Fruit fly (Drosophila melanogaster) whole organism, embryonic: Measurements from ENCODE around the gene CG42272.
A peak's percentile ranks its signal among the peaks of the same experiment; 100 is the strongest.

Source experiments
- B-H2 ChIP-seq: fragments of 200-800 bp; sonication (Bioruptor generic); optimal IDR thresholded peaks from 2 replicates; lab custom pipeline; 2018; ENCODE audit warnings: missing biosample characterization, mild to moderate bottlenecking, missing genetic modification characterization
- CG10543 ChIP-seq: fragments of 200-800 bp; sonication (Bioruptor generic); optimal IDR thresholded peaks from 3 replicates; lab custom pipeline; 2017; ENCODE audit warnings: missing biosample characterization, mild to moderate bottlenecking, missing genetic modification characterization, moderate library complexity
- CG13123 ChIP-seq: fragments of 200-800 bp; sonication (Bioruptor generic); optimal IDR thresholded peaks from 2 replicates; lab custom pipeline; 2016; ENCODE audit warnings: missing biosample characterization, missing genetic modification characterization
- CG13624 ChIP-seq: fragments of 200-800 bp; sonication (Bioruptor generic); optimal IDR thresholded peaks from 2 replicates; lab custom pipeline; 2016; ENCODE audit warnings: missing biosample characterization, missing genetic modification characterization
- CG17186 ChIP-seq: fragments of 200-800 bp; sonication (Bioruptor generic); optimal IDR thresholded peaks from 3 replicates; lab custom pipeline; 2017; ENCODE audit warnings: missing biosample characterization, missing genetic modification reagents, missing genetic modification characterization
- CG2120 ChIP-seq: fragments of 200-800 bp; sonication (Bioruptor generic); optimal IDR thresholded peaks from 3 replicates; lab custom pipeline; 2016; ENCODE audit warnings: missing biosample characterization, missing genetic modification characterization
- CG2202 ChIP-seq: fragments of 200-800 bp; sonication (Bioruptor generic); optimal IDR thresholded peaks from 2 replicates; lab custom pipeline; 2018; ENCODE audit warnings: missing biosample characterization, mild to moderate bottlenecking, missing genetic modification characterization
- CG2875 ChIP-seq: fragments of 200-800 bp; sonication (Bioruptor generic); optimal IDR thresholded peaks from 2 replicates; lab custom pipeline; 2017; ENCODE audit warnings: missing biosample characterization, mild to moderate bottlenecking, missing genetic modification characterization, missing genetic modification reagents
- CG33557 ChIP-seq: fragments of 200-800 bp; sonication (Bioruptor generic); optimal IDR thresholded peaks from 2 replicates; lab custom pipeline; 2019; ENCODE audit warnings: missing biosample characterization, mild to moderate bottlenecking, missing genetic modification characterization, moderate library complexity
- CG34376 ChIP-seq: fragments of 200-800 bp; sonication (Bioruptor generic); optimal IDR thresholded peaks from 2 replicates; lab custom pipeline; 2018; ENCODE audit warnings: missing biosample characterization, mild to moderate bottlenecking, missing genetic modification characterization
- CG4328 ChIP-seq: fragments of 200-800 bp; sonication (Bioruptor generic); optimal IDR thresholded peaks from 3 replicates; lab custom pipeline; 2017; ENCODE audit warnings: missing biosample characterization, missing genetic modification reagents, missing genetic modification characterization
- CG9932 ChIP-seq: fragments of 200-800 bp; sonication (Bioruptor generic); IDR thresholded peaks from 2 replicates; pipeline ENCODE4 v1.3.6; 2022; ENCODE audit warnings: missing biosample characterization, missing genetic modification characterization
- D ChIP-seq, 2 experiments: fragments of 200-800 bp in 1 of 2; fragments of >200 bp in 1 of 2; sonication (Bioruptor generic) in 1 of 2; optimal IDR thresholded peaks; 2 replicates in 1 of 2; 3 replicates in 1 of 2; lab custom pipeline; 2017; ENCODE audit warnings: mild to moderate bottlenecking in 1 of 2, missing biosample characterization in 1 of 2, missing genetic modification characterization in 1 of 2, missing genetic modification reagents in 1 of 2
- Deaf1 ChIP-seq: fragments of 200-800 bp; optimal IDR thresholded peaks from 3 replicates; lab custom pipeline; 2019; ENCODE audit warnings: missing biosample characterization, mild to moderate bottlenecking, missing genetic modification characterization, moderate library complexity
- Dref ChIP-seq: fragments of 200-800 bp; sonication (Bioruptor generic); IDR thresholded peaks from 2 replicates; pipeline ENCODE4 v1.3.6; 2022; ENCODE audit warnings: missing biosample characterization, missing genetic modification characterization
- E2f2 ChIP-seq: fragments of 200-800 bp; sonication (Bioruptor generic); IDR thresholded peaks from 2 replicates; pipeline ENCODE4 v1.3.6; 2022; ENCODE audit warnings: missing biosample characterization, missing genetic modification characterization
- HmgZ ChIP-seq: fragments of 200-800 bp; sonication (Bioruptor generic); optimal IDR thresholded peaks from 2 replicates; lab custom pipeline; 2018; ENCODE audit warnings: missing biosample characterization, mild to moderate bottlenecking, missing genetic modification characterization
- Hr78 ChIP-seq, 2 experiments: fragments of 200-800 bp in 1 of 2; fragments of >200 bp in 1 of 2; sonication (Bioruptor generic) in 1 of 2; optimal IDR thresholded peaks; 2 replicates each; lab custom pipeline; 2017 to 2019; ENCODE audit warnings: missing biosample characterization in 2 of 2, missing genetic modification characterization in 2 of 2, mild to moderate bottlenecking in 1 of 2, moderate library complexity in 1 of 2
- Mad ChIP-seq: fragments of 200-800 bp; sonication (Bioruptor generic); optimal IDR thresholded peaks from 2 replicates; lab custom pipeline; 2016; ENCODE audit warnings: missing biosample characterization, missing genetic modification characterization
- Max ChIP-seq: fragments of 200-800 bp; sonication (Bioruptor generic); optimal IDR thresholded peaks from 2 replicates; lab custom pipeline; 2016; ENCODE audit warnings: missing biosample characterization, mild to moderate bottlenecking, missing genetic modification characterization
- Med ChIP-seq: fragments of 200-800 bp; sonication (Bioruptor generic); peaks from one replicate; lab custom pipeline; 2016; ENCODE audit warnings: missing biosample characterization, missing genetic modification characterization, mild to moderate bottlenecking, inconsistent platforms, moderate library complexity
- NK7.1 ChIP-seq: fragments of 200-800 bp; sonication (Bioruptor generic); optimal IDR thresholded peaks from 3 replicates; lab custom pipeline; 2016; ENCODE audit warnings: missing biosample characterization, missing genetic modification characterization
- Sox102F ChIP-seq: fragments of 200-800 bp; sonication (Bioruptor generic); optimal IDR thresholded peaks from 2 replicates; lab custom pipeline; 2018; ENCODE audit warnings: missing biosample characterization, mild to moderate bottlenecking, missing genetic modification characterization, moderate library complexity
- Tbp ChIP-seq: fragments of >200 bp; optimal IDR thresholded peaks from 2 replicates; lab custom pipeline; 2018; ENCODE audit warnings: missing biosample characterization, missing genetic modification characterization
- Usf ChIP-seq: fragments of 200-800 bp; sonication (Bioruptor generic); optimal IDR thresholded peaks from 2 replicates; lab custom pipeline; 2017; ENCODE audit warnings: missing genotype, missing biosample characterization, missing genetic modification characterization
- aop ChIP-seq: fragments of 200-800 bp; sonication (Bioruptor generic); IDR thresholded peaks from 2 replicates; pipeline ENCODE4 v1.3.6; 2022; ENCODE audit warnings: missing biosample characterization, missing genetic modification characterization
- ato ChIP-seq: fragments of 200-800 bp; sonication (Bioruptor generic); IDR thresholded peaks from 2 replicates; pipeline ENCODE4 v1.3.6; 2022; ENCODE audit warnings: missing biosample characterization, missing genetic modification characterization; ENCODE audit not compliant: partially characterized antibody
- caup ChIP-seq: fragments of 200-800 bp; sonication (Bioruptor generic); optimal IDR thresholded peaks from 3 replicates; lab custom pipeline; 2017; ENCODE audit warnings: missing biosample characterization, mild to moderate bottlenecking, missing genetic modification characterization, moderate library complexity; ENCODE audit not compliant: severe bottlenecking
- cg ChIP-seq: fragments of 200-800 bp; sonication (Bioruptor generic); optimal IDR thresholded peaks from 3 replicates; lab custom pipeline; 2019; ENCODE audit warnings: missing biosample characterization, mild to moderate bottlenecking, missing genetic modification characterization, moderate library complexity
- dati ChIP-seq: fragments of 200-800 bp; sonication (Bioruptor generic); IDR thresholded peaks from 2 replicates; pipeline ENCODE4 v1.3.6; 2022; ENCODE audit warnings: missing biosample characterization, missing genetic modification characterization
- emc ChIP-seq: fragments of 200-800 bp; sonication (Bioruptor generic); optimal IDR thresholded peaks from 2 replicates; lab custom pipeline; 2016; ENCODE audit warnings: missing biosample characterization, missing genetic modification characterization
- grn ChIP-seq: fragments of 200-800 bp; sonication (Bioruptor generic); optimal IDR thresholded peaks from 3 replicates; lab custom pipeline; 2017; ENCODE audit warnings: missing biosample characterization, missing genetic modification characterization
- gro ChIP-seq: fragments of 200-800 bp; sonication (Bioruptor generic); optimal IDR thresholded peaks from 2 replicates; lab custom pipeline; 2016; ENCODE audit warnings: missing biosample characterization, missing genetic modification characterization
- inv ChIP-seq: fragments of 200-800 bp; sonication (Bioruptor generic); IDR thresholded peaks from 2 replicates; pipeline ENCODE4 v1.3.6; 2022; ENCODE audit warnings: missing biosample characterization, missing genetic modification characterization; ENCODE audit not compliant: partially characterized antibody
- kah ChIP-seq: fragments of 200-800 bp; sonication (Bioruptor generic); optimal IDR thresholded peaks from 2 replicates; lab custom pipeline; 2018; ENCODE audit warnings: missing biosample characterization, mild to moderate bottlenecking, missing genetic modification characterization
- knrl ChIP-seq: fragments of 200-800 bp; sonication (Bioruptor generic); IDR thresholded peaks from 3 replicates; pipeline ENCODE4 v1.3.6; 2022; ENCODE audit warnings: missing biosample characterization, missing genetic modification characterization; ENCODE audit not compliant: partially characterized antibody
- lola ChIP-seq, 3 experiments: fragments of >200 bp in 2 of 3; fragments of 200-800 bp in 1 of 3; sonication (Bioruptor generic) in 1 of 3; optimal IDR thresholded peaks; 2 replicates each; lab custom pipeline; 2017 to 2019; ENCODE audit warnings: missing biosample characterization in 3 of 3, missing genetic modification characterization in 3 of 3, mild to moderate bottlenecking in 1 of 3, moderate library complexity in 1 of 3
- mam ChIP-seq: fragments of 200-800 bp; sonication (Bioruptor generic); optimal IDR thresholded peaks from 3 replicates; lab custom pipeline; 2016; ENCODE audit warnings: missing biosample characterization, missing genetic modification characterization
- prd ChIP-seq, 3 experiments: fragments of >200 bp in 2 of 3; fragments of 200-800 bp in 1 of 3; sonication (Bioruptor generic) in 1 of 3; optimal IDR thresholded peaks in 2 of 3; IDR thresholded peaks in 1 of 3; 2 replicates in 2 of 3; 3 replicates in 1 of 3; pipeline versions ENCODE4 v1.3.6 to Lab custom; 2017 to 2022; ENCODE audit warnings: missing biosample characterization in 1 of 3, missing genetic modification characterization in 1 of 3
- sug ChIP-seq: fragments of 200-800 bp; optimal IDR thresholded peaks from 2 replicates; lab custom pipeline; 2019; ENCODE audit warnings: missing biosample characterization, mild to moderate bottlenecking, missing genetic modification characterization, moderate library complexity
- tll ChIP-seq, 2 experiments: fragments of 200-800 bp in 1 of 2; fragments of >200 bp in 1 of 2; sonication (Bioruptor generic) in 1 of 2; optimal IDR thresholded peaks; 2 replicates each; lab custom pipeline; 2017 to 2019; ENCODE audit warnings: missing biosample characterization in 2 of 2, missing genetic modification characterization in 2 of 2, mild to moderate bottlenecking in 1 of 2, moderate library complexity in 1 of 2
- vvl ChIP-seq: fragments of 200-800 bp; sonication (Bioruptor generic); IDR thresholded peaks from 2 replicates; pipeline ENCODE4 v1.3.6; 2022; ENCODE audit warnings: missing biosample characterization, missing genetic modification characterization

Gene CG42272

DNA sequence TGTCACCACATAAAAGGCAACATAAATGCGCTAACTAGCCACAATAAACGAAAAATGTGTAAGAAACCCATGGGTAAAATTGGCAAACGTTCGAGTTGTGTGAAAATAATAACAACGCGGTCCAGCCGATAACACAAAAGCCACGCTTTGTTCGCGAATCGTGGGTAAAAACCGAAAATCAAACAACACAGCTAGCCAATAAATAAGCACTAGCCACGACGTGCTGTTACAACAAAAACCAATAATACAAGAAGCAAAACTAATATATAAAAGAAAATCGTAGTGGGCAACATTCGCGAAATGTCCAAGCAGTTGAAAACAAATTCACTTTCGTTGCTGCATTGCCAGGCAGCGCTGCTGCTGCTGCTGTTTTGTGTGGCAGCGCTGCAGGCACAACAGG, at the start of gene CG42272:
Gene CG42272, plus strand, starts transcription at position 301 of the 400 bp plus-strand sequence.
- TF ChIP-seq CG4328: no peak
- TF ChIP-seq kah: no peak
- TF ChIP-seq CG2875: no peak

DNA sequence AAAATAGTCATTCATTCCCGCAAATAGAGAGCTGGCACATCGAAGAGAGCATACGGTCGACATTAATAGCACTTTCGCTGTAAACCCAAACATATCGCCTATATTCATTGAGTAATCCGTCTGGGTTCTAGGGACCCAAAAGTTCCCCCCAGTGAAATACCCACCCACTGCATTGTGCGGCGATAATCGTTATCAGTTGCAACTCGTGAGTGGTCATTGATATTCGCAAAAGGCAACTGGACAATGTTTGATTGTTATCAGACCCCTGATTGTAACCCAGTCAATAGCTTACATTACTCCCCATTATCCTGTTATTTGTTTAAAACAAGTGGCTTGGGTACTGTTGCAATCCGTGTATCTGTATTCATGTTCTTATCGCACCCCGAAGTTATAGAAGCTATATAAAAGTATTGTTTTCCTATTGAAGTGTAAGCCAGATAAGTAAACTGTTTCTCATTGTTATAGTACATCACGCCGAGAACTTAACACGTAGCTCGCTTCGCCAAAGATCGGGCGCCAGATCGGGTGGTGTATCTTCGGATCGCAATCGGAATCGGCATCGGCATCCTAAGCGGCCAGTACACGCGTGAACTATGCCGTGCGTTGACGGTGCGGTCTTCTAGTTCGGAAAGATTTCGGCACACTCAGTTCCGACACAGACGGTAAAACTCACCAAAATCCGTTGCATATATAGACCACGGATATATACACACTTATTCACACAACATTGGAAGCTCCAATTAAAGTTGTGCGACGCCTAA, 49.0 kb upstream of the CG42272 start:
- 0 out of 2 replicates have a peak, but pooled peaks have one; percentile 6 for TF ChIP-seq CG9932 (GFP tag; lab: Robert Waterston, UW)
- no peak for TF ChIP-seq cg (GFP tag; lab: Kevin White, UChicago)
- TF ChIP-seq B-H2: peak; percentile 16
- peak; percentile 7; the same call in 1 of the 2 replicates for TF ChIP-seq E2f2 (GFP tag; lab: Robert Waterston, UW)
- peak in 1 of 2 experiments; percentile 47 for TF ChIP-seq Hr78 (GFP tag; optimal IDR thresholded peaks at IDR 0.05; lab: Kevin White, UChicago)
- TF ChIP-seq CG34376 (GFP tag; lab: Kevin White, UChicago): peak; percentile 3
- TF ChIP-seq Usf: no peak
- no peak for TF ChIP-seq NK7.1 (GFP tag; lab: Kevin White, UChicago)
- peak; percentile 30 for TF ChIP-seq sug (tag; lab: Kevin White, UChicago)
- TF ChIP-seq CG13123: no peak
- no peak for TF ChIP-seq CG2202
- peak; percentile 60 for TF ChIP-seq grn (GFP tag; lab: Kevin White, UChicago)
- TF ChIP-seq Deaf1: peak; percentile 96
- TF ChIP-seq gro (GFP tag; lab: Kevin White, UChicago): peak; percentile 3
- peak; percentile 48 for TF ChIP-seq Med (GFP tag; lab: Kevin White, UChicago)
- TF ChIP-seq CG10543 (GFP tag; lab: Kevin White, UChicago): peak; percentile 18
- TF ChIP-seq, all 482 proteins: peak for 11

DNA sequence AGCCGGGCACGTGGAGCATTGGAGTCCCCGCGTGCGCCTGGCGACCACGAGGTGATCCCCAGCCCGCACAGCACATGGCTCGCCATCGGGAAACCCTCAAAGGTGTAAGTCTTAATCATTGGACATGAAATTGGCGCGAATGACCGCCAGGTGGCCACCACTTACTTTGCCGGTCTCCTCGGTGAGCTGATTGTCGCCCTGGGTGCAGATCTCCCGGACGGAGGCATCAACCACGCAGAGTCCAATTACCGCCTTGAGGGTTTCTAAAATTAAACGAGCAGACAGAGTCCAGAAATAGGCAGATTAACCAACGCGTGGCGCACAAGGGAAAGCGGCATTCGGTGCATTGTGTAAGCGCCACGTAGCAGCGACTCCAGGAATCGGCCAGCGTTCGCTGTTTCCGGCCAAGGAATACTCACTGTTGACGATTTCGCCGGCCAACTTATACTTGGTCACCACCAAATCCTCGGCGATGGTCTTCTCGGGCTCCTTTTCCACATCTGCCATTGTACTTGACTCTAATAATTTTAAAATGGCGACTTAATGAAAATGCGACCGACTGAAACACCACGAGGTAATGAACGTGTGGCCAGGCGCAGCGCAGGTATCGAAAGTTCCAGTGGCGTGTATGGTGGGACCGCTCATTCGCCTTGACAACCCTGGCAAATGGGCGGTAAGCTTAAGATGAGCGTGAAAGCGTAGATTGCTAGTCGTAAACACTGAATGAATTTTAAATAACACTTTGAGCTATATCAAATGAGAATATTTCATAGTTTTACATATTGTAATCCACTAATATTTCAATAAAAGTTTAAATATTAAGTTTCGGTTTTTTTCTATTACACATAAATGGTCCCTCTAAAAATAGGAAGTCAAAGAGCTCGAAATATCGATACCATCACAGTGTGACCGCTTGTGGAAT, 37.6 kb upstream of the CG42272 start, which contains the start of gene CG10576:
Gene CG10576, minus strand, starts transcription at position 781 of the 922 bp plus-strand sequence.
- peak; percentile 54 for TF ChIP-seq D (optimal IDR thresholded peaks at IDR 0.05; lab: Kevin White, UChicago)
- TF ChIP-seq D (GFP tag; optimal IDR thresholded peaks at IDR 0.05; lab: Kevin White, UChicago): no peak
- no peak for TF ChIP-seq caup (GFP tag; lab: Kevin White, UChicago)
- peak; percentile 58 for TF ChIP-seq inv (GFP tag; lab: Robert Waterston, UW)
- TF ChIP-seq Dref (GFP tag; lab: Robert Waterston, UW): peak; percentile 56
- peak; percentile 86 for TF ChIP-seq Med (GFP tag; lab: Kevin White, UChicago)
- peak; percentile 63 for TF ChIP-seq CG13624 (GFP tag; lab: Kevin White, UChicago)
- no peak for TF ChIP-seq dati
- peak; percentile 9 for TF ChIP-seq HmgZ (tag; lab: Kevin White, UChicago)
- no peak for TF ChIP-seq aop (GFP tag; lab: Robert Waterston, UW)
- TF ChIP-seq CG33557 (GFP tag; lab: Kevin White, UChicago): peak; percentile 13
- no peak for TF ChIP-seq emc
- TF ChIP-seq ato (GFP tag; lab: Robert Waterston, UW): peak; percentile 38; the same call in 1 of the 2 replicates
- TF ChIP-seq tll (GFP tag; optimal IDR thresholded peaks at IDR 0.05; lab: Kevin White, UChicago): peak; percentile 38 to 92
- TF ChIP-seq Mad (GFP tag; lab: Kevin White, UChicago): no peak
- peak; percentile 39 for TF ChIP-seq CG2120 (GFP tag; lab: Kevin White, UChicago)
- TF ChIP-seq vvl (GFP tag; lab: Robert Waterston, UW): 0 out of 2 replicates have a peak, but pooled peaks have one; percentile 23
- TF ChIP-seq CG17186 (GFP tag; lab: Kevin White, UChicago): peak; percentile 39
- peak; percentile 78 for TF ChIP-seq Tbp (GFP tag; lab: Kevin White, UChicago)
- TF ChIP-seq knrl (GFP tag; lab: Robert Waterston, UW): peak; percentile 79
- peak; percentile 37 for TF ChIP-seq mam (GFP tag; lab: Kevin White, UChicago)
- no peak for TF ChIP-seq prd (optimal IDR thresholded peaks at IDR 0.05; lab: Kevin White, UChicago)
- 0 out of 3 replicates have a peak, but pooled peaks have one; percentile 8 for TF ChIP-seq prd (GFP tag; IDR thresholded peaks at IDR 0.05; lab: Robert Waterston, UW)
- peak; percentile 93 for TF ChIP-seq Max
- peak in 1 of 3 experiments; percentile 4 for TF ChIP-seq lola (GFP tag; optimal IDR thresholded peaks at IDR 0.05; lab: Kevin White, UChicago)
- no peak for TF ChIP-seq Sox102F (GFP tag; lab: Kevin White, UChicago)
